Worm (Caenorhabditis elegans): Measurements from ENCODE around the gene F28H7.7.

The F28H7.7 gene

DNA sequence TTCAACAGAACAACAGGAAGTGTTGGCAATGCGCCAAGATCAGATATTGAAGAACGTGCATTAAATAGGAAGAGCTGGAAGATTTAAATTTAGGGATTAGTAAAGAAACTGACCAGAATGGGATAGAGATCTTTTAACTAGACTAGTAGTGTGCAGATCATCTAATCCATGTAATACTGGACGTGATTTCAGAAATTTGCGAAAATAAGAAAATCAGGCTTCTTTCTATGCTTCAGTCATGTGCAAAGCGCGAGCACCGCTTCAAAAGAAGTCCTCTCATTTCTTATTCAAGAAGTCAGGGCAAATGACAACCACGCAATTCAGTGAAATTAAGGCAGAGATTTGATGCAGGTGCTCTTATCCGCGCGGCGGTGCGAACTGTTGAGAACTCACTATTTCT is 35.9 kb downstream of the F28H7.7 start:
- no peak for TF ChIP-seq nhr-84 (tag; optimal IDR thresholded peaks at IDR 0.05)
- TF ChIP-seq efl-1 (optimal IDR thresholded peaks at IDR 0.05), result no peak
- TF ChIP-seq efl-1 (GFP tag; optimal IDR thresholded peaks at IDR 0.05 in 1 of 2), result peak in 1 of 2 experiments; percentile 59
- no peak for TF ChIP-seq sup-37 (GFP tag; optimal IDR thresholded peaks at IDR 0.05)
- TF ChIP-seq tlp-1 (tag; optimal IDR thresholded peaks at IDR 0.05), result no peak
- TF ChIP-seq egl-13 (tag; optimal IDR thresholded peaks at IDR 0.05), result no peak
- no peak for TF ChIP-seq lin-13 (GFP tag; optimal IDR thresholded peaks at IDR 0.05)
- peak; percentile 60 for TF ChIP-seq dsc-1 (tag; optimal IDR thresholded peaks at IDR 0.05)
- no peak for TF ChIP-seq aha-1 (tag; optimal IDR thresholded peaks at IDR 0.05)
- TF ChIP-seq fkh-8 (tag; optimal IDR thresholded peaks at IDR 0.05), result peak; percentile 29
- TF ChIP-seq nhr-12 (tag; optimal IDR thresholded peaks at IDR 0.05), result no peak

DNA sequence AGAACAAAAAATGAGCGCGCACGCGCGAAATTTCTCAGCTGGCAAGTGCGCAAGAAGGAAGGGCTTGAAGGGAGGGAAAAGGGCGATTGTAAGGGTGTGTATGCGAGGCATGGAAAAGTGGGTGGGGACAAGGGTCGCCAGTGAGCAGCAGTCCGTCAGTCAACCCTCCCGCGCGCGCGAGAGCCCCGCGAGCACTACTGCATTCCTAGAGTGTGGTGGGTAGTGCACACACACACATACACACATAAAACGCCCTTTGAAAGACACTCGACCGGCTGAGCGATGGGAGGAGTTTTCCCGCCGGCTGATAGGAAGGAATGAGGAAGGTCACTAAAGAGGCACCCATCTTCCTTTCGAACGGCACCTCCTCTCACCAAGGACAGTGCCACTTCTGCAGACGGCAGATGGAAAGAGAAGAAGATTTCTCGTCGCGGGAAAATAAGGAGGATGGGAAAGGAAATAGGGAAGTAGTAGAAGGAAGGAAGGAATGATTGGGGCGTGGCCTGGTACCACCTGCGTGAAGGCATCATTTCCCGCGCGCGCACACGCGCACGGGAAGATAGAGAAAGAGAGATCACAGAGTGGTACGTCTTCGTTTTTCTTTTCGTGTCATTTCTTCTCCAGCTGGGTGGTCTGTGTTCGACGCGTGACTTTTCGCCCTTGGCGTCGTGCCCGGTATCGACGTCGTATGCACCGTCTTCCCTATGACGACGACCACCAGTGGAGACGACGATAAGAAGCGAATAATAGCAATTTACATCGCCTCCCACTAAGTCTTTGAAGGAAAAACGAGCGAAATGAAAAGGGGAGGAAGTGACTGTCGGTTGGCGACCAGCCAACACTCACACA is 36.9 kb downstream of the F28H7.7 start:
- TF ChIP-seq ceh-63 (GFP tag; optimal IDR thresholded peaks at IDR 0.05) (no peak), tbx-2 (tag; optimal IDR thresholded peaks at IDR 0.05) (peak; percentile 27), egl-27 (tag; optimal IDR thresholded peaks at IDR 0.05) (peak; percentile 25 to 54), elt-3 (tag; optimal IDR thresholded peaks at IDR 0.05) (peak in 3 of 6 experiments; percentile 68 to 90 (median 71)), sox-4 (tag; optimal IDR thresholded peaks at IDR 0.05) (no peak), lsy-2 (tag; optimal IDR thresholded peaks at IDR 0.05) (peak; percentile 46 to 62), zip-4 (GFP tag; optimal IDR thresholded peaks at IDR 0.05) (peak; percentile 12), hlh-4 (tag; optimal IDR thresholded peaks at IDR 0.05) (no peak), fkh-8 (tag; optimal IDR thresholded peaks at IDR 0.05) (no peak), mab-9 (GFP tag; IDR thresholded peaks at IDR 0.05) (no peak), mep-1 (tag; optimal IDR thresholded peaks at IDR 0.05) (peak; percentile 27), ama-1 (optimal IDR thresholded peaks at IDR 0.05) (no peak), nhr-90 (tag; optimal IDR thresholded peaks at IDR 0.05; ENCODE audit: poor library complexity) (peak; percentile 80), fkh-10 (GFP tag; optimal IDR thresholded peaks at IDR 0.05) (no peak), ceh-82 (tag; optimal IDR thresholded peaks at IDR 0.05) (peak in 1 of 3 experiments; percentile 16), rnt-1 (tag; optimal IDR thresholded peaks at IDR 0.05) (peak; percentile 18), nhr-20 (tag; optimal IDR thresholded peaks at IDR 0.05) (peak; percentile 83), nhr-237 (tag; optimal IDR thresholded peaks at IDR 0.05) (no peak), nhr-76 (tag; optimal IDR thresholded peaks at IDR 0.05) (no peak), aly-2 (tag; optimal IDR thresholded peaks at IDR 0.05) (no peak), mef-2 (tag; optimal IDR thresholded peaks at IDR 0.05) (no peak), grh-1 (GFP tag; IDR thresholded peaks at IDR 0.05) (peak; percentile 73), alr-1 (tag; optimal IDR thresholded peaks at IDR 0.05; ENCODE audit: borderline replicate concordance) (no peak), hpl-2 (GFP tag; optimal IDR thresholded peaks at IDR 0.05) (no peak), ztf-4 (tag; optimal IDR thresholded peaks at IDR 0.05) (no peak), egl-13 (tag; optimal IDR thresholded peaks at IDR 0.05) (no peak), pqm-1 (tag; optimal IDR thresholded peaks at IDR 0.05) (no peak), snpc-4 (tag; optimal IDR thresholded peaks at IDR 0.05) (peak; percentile 22), ces-1 (GFP tag; optimal IDR thresholded peaks at IDR 0.05) (no peak), sptf-1 (tag; optimal IDR thresholded peaks at IDR 0.05) (no peak), elt-2 (tag; optimal IDR thresholded peaks at IDR 0.05) (no peak), snu-23 (GFP tag; optimal IDR thresholded peaks at IDR 0.05) (peak; percentile 69), ztf-11 (tag; optimal IDR thresholded peaks at IDR 0.05) (peak in 1 of 2 experiments; percentile 39), skn-1 (tag; optimal IDR thresholded peaks at IDR 0.05) (peak; percentile 77), blmp-1 (tag; optimal IDR thresholded peaks at IDR 0.05) (peak; percentile 85), ets-5 (GFP tag; IDR thresholded peaks at IDR 0.05) (no peak), unc-30 (tag; optimal IDR thresholded peaks at IDR 0.05) (no peak), pag-3 (tag; optimal IDR thresholded peaks at IDR 0.05; ENCODE audit: borderline replicate concordance, insufficient read depth) (no peak), F16B12.6 (tag; optimal IDR thresholded peaks at IDR 0.05) (no peak), nhr-84 (tag; optimal IDR thresholded peaks at IDR 0.05) (no peak), nhr-85 (tag) (peak; percentile 99), hlh-17 (GFP tag; optimal IDR thresholded peaks at IDR 0.05; ENCODE audit: borderline replicate concordance) (no peak)

Data from whole organism, L1 larva.